Worm (Caenorhabditis elegans) whole organism, L4 larva: ENCODE results near the gene arp-6.

Experiments
- F10B5.3 ChIP-seq: sonication (generic microtip); optimal IDR thresholded peaks from 2 replicates; lab custom pipeline; 2016; ENCODE audit warnings: mild to moderate bottlenecking, missing genetic modification characterization, missing compliant biosample characterization
- T20F7.1 ChIP-seq: fragments of 200-800 bp; sonication (Bioruptor generic); optimal IDR thresholded peaks from 2 replicates; lab custom pipeline; 2018; ENCODE audit warnings: mild to moderate bottlenecking, missing genetic modification characterization, missing compliant biosample characterization
- T26A8.4 ChIP-seq: fragments of 200-800 bp; sonication (Bioruptor generic); IDR thresholded peaks from 2 replicates; pipeline ENCODE4 v1.3.6; 2022; ENCODE audit warnings: missing genetic modification characterization, missing compliant biosample characterization
- ZK337.2 ChIP-seq: fragments of 200-800 bp; sonication (Bioruptor generic); IDR thresholded peaks from 2 replicates; pipeline ENCODE4 v1.3.6; 2022; ENCODE audit warnings: missing genetic modification reagents, missing genetic modification characterization, missing compliant biosample characterization
- arid-1 ChIP-seq: fragments of 200-800 bp; sonication (Bioruptor generic); conservative IDR thresholded peaks from 2 replicates; pipeline ENCODE4 v1.3.6; 2022; ENCODE audit warnings: missing genetic modification reagents, missing genetic modification characterization, missing compliant biosample characterization
- ceh-20 ChIP-seq: fragments of 200-800 bp; sonication (Bioruptor generic); IDR thresholded peaks from 2 replicates; pipeline ENCODE4 v1.3.6; 2022; ENCODE audit warnings: missing genetic modification reagents, missing genetic modification characterization, missing compliant biosample characterization
- ceh-28 ChIP-seq: fragments of 150-350 bp; optimal IDR thresholded peaks from 2 replicates; lab custom pipeline; 2014; ENCODE audit warnings: missing biosample characterization, missing genetic modification reagents, missing genetic modification characterization
- ceh-44 ChIP-seq: fragments of 200-800 bp; sonication (Bioruptor generic); IDR thresholded peaks from 2 replicates; pipeline ENCODE4 v1.3.6; 2022; ENCODE audit warnings: missing genetic modification reagents, missing genetic modification characterization, missing compliant biosample characterization
- ceh-82 ChIP-seq: sonication (generic microtip); optimal IDR thresholded peaks from 2 replicates; lab custom pipeline; 2017; ENCODE audit warnings: missing biosample characterization, missing genetic modification characterization
- ctbp-1 ChIP-seq: fragments of 200-800 bp; sonication (Bioruptor generic); IDR thresholded peaks from 2 replicates; pipeline ENCODE4 v1.3.6; 2022; ENCODE audit warnings: missing genetic modification reagents, missing genetic modification characterization, missing compliant biosample characterization
- daf-12 ChIP-seq: fragments of 150-350 bp; optimal IDR thresholded peaks from 2 replicates; lab custom pipeline; 2014; ENCODE audit warnings: missing biosample characterization, missing genetic modification reagents, missing genetic modification characterization
- daf-16 ChIP-seq, 3 experiments: sonication (generic microtip); optimal IDR thresholded peaks; 2 replicates each; lab custom pipeline; 2016 to 2017; ENCODE audit warnings: missing genetic modification characterization in 3 of 3, missing genetic modification reagents in 3 of 3, mild to moderate bottlenecking in 2 of 3, missing compliant biosample characterization in 2 of 3, missing biosample characterization in 1 of 3, moderate library complexity in 1 of 3
- daf-19 ChIP-seq: fragments of 200-800 bp; sonication (Bioruptor generic); conservative IDR thresholded peaks from 2 replicates; pipeline ENCODE4 v1.3.6; 2022; ENCODE audit warnings: missing genetic modification characterization, missing compliant biosample characterization
- daf-8 ChIP-seq: fragments of 200-800 bp; sonication (Bioruptor generic); IDR thresholded peaks from 2 replicates; pipeline ENCODE4 v1.3.6; 2022; ENCODE audit warnings: missing genetic modification characterization, missing compliant biosample characterization
- dmd-6 ChIP-seq: fragments of 200-800 bp; sonication (Bioruptor generic); IDR thresholded peaks from 2 replicates; pipeline ENCODE4 v1.3.6; 2022; ENCODE audit warnings: missing genetic modification reagents, missing genetic modification characterization, missing compliant biosample characterization
- dpl-1 ChIP-seq: fragments of 150-350 bp; optimal IDR thresholded peaks from 2 replicates; lab custom pipeline; 2014; ENCODE audit warnings: missing biosample characterization, missing genetic modification reagents, missing genetic modification characterization
- dve-1 ChIP-seq: sonication (generic microtip); optimal IDR thresholded peaks from 2 replicates; lab custom pipeline; 2017; ENCODE audit warnings: antibody characterized with exemption, mild to moderate bottlenecking, missing genetic modification characterization, missing compliant biosample characterization; ENCODE audit not compliant: insufficient read depth
- gei-8 ChIP-seq: fragments of 200-800 bp; sonication (Bioruptor generic); optimal IDR thresholded peaks from 2 replicates; lab custom pipeline; 2018; ENCODE audit warnings: mild to moderate bottlenecking, missing genetic modification characterization, missing compliant biosample characterization
- hif-1 ChIP-seq, 2 experiments: sonication (generic microtip); optimal IDR thresholded peaks; 2 replicates each; lab custom pipeline; 2016 to 2017; ENCODE audit warnings: missing compliant biosample characterization in 2 of 2, missing genetic modification characterization in 2 of 2, missing genetic modification reagents in 2 of 2, missing genotype in 2 of 2, mild to moderate bottlenecking in 1 of 2
- hlh-11 ChIP-seq: fragments of 200-800 bp; sonication (Bioruptor generic); optimal IDR thresholded peaks from 2 replicates; lab custom pipeline; 2018; ENCODE audit warnings: mild to moderate bottlenecking, missing genetic modification characterization, missing compliant biosample characterization
- jun-1 ChIP-seq: fragments of 150-350 bp; optimal IDR thresholded peaks from 2 replicates; lab custom pipeline; 2014; ENCODE audit warnings: missing biosample characterization, missing genetic modification reagents, missing genetic modification characterization
- lim-7 ChIP-seq: fragments of 200-800 bp; sonication (Bioruptor generic); IDR thresholded peaks from 2 replicates; pipeline ENCODE4 v1.3.6; 2022; ENCODE audit warnings: missing genetic modification characterization, missing compliant biosample characterization
- lin-1 ChIP-seq: fragments of 200-800 bp; sonication (Bioruptor generic); IDR thresholded peaks from 2 replicates; pipeline ENCODE4 v1.3.6; 2022; ENCODE audit warnings: missing genetic modification reagents, missing genetic modification characterization, missing compliant biosample characterization
- madf-9 ChIP-seq: fragments of 200-800 bp; sonication (Bioruptor generic); conservative IDR thresholded peaks from 2 replicates; pipeline ENCODE4 v1.3.6; 2022; ENCODE audit warnings: missing genetic modification reagents, missing genetic modification characterization, missing compliant biosample characterization
- mdl-1 ChIP-seq, 2 experiments: fragments of 150-350 bp in 1 of 2; sonication (generic microtip) in 1 of 2; optimal IDR thresholded peaks; 2 replicates each; lab custom pipeline; 2014 to 2017; ENCODE audit warnings: missing biosample characterization in 2 of 2, missing genetic modification characterization in 2 of 2
- mep-1 ChIP-seq: fragments of 150-350 bp; sonication (generic microtip); optimal IDR thresholded peaks from 3 replicates; lab custom pipeline; 2014; ENCODE audit warnings: missing biosample characterization, missing genetic modification characterization
- mes-2 ChIP-seq: sonication (generic microtip); optimal IDR thresholded peaks from 2 replicates; lab custom pipeline; 2016; ENCODE audit warnings: missing genotype, mild to moderate bottlenecking, missing genetic modification characterization, missing compliant biosample characterization; ENCODE audit not compliant: poor library complexity, severe bottlenecking
- nhr-102 ChIP-seq: sonication (generic microtip); optimal IDR thresholded peaks from 2 replicates; lab custom pipeline; 2016; ENCODE audit warnings: mild to moderate bottlenecking, missing genetic modification characterization, moderate library complexity, missing compliant biosample characterization
- nhr-11 ChIP-seq: fragments of 150-350 bp; optimal IDR thresholded peaks from 2 replicates; lab custom pipeline; 2014; ENCODE audit warnings: missing biosample characterization, missing genetic modification characterization
- nhr-237 ChIP-seq: sonication (generic microtip); optimal IDR thresholded peaks from 2 replicates; lab custom pipeline; 2017; ENCODE audit warnings: missing biosample characterization, missing genetic modification characterization
- nhr-25 ChIP-seq: sonication (generic microtip); optimal IDR thresholded peaks from 2 replicates; lab custom pipeline; 2017; ENCODE audit warnings: missing genetic modification characterization, mild to moderate bottlenecking, missing compliant biosample characterization, antibody characterized with exemption, moderate library complexity, borderline replicate concordance; ENCODE audit not compliant: insufficient read depth
- nhr-28 ChIP-seq: fragments of 150-350 bp; optimal IDR thresholded peaks from 2 replicates; lab custom pipeline; 2014; ENCODE audit warnings: missing biosample characterization, missing genetic modification characterization
- nhr-48 ChIP-seq: sonication (generic microtip); optimal IDR thresholded peaks from 2 replicates; lab custom pipeline; 2016; ENCODE audit warnings: mild to moderate bottlenecking, missing genetic modification characterization, missing compliant biosample characterization
- nhr-77 ChIP-seq: fragments of 150-350 bp; optimal IDR thresholded peaks from 2 replicates; lab custom pipeline; 2014; ENCODE audit warnings: missing biosample characterization, missing genetic modification characterization
- php-3 ChIP-seq: fragments of 200-800 bp; sonication (Bioruptor generic); IDR thresholded peaks from 2 replicates; pipeline ENCODE4 v1.3.6; 2022; ENCODE audit warnings: missing genetic modification reagents, missing genetic modification characterization, missing compliant biosample characterization
- pqm-1 ChIP-seq: sonication (generic microtip); optimal IDR thresholded peaks from 2 replicates; lab custom pipeline; 2017; ENCODE audit warnings: missing biosample characterization, missing genetic modification characterization
- rbr-2 ChIP-seq: sonication (generic microtip); optimal IDR thresholded peaks from 2 replicates; lab custom pipeline; 2016; ENCODE audit warnings: missing genotype, missing genetic modification characterization, missing compliant biosample characterization
- sdz-12 ChIP-seq: fragments of 200-800 bp; sonication (Bioruptor generic); optimal IDR thresholded peaks from 2 replicates; lab custom pipeline; 2018; ENCODE audit warnings: mild to moderate bottlenecking, missing genetic modification characterization, missing compliant biosample characterization
- tra-1 ChIP-seq: fragments of 200-800 bp; sonication (Bioruptor generic); IDR thresholded peaks from 2 replicates; pipeline ENCODE4 v1.3.6; 2022; ENCODE audit warnings: missing genetic modification reagents, missing genetic modification characterization, missing compliant biosample characterization
- zag-1 ChIP-seq: fragments of 150-350 bp; optimal IDR thresholded peaks from 2 replicates; lab custom pipeline; 2014; ENCODE audit warnings: missing biosample characterization, missing genetic modification characterization
- zip-2 ChIP-seq: fragments of 150-350 bp; optimal IDR thresholded peaks from 2 replicates; lab custom pipeline; 2014; ENCODE audit warnings: missing biosample characterization, missing genetic modification characterization

The arp-6 gene

ce11 chrII:8034008-8034407 lies 3.1 kb downstream of the arp-6 start (continued):
- no peak for TF ChIP-seq lim-7 (GFP tag; lab: Robert Waterston, UW)
- TF ChIP-seq mes-2 (tag; lab: Kevin White, UChicago) = peak; percentile 10
- TF ChIP-seq ceh-20 (GFP tag; lab: Robert Waterston, UW) = peak; percentile 68; the same call in 1 of the 2 replicates

DNA sequence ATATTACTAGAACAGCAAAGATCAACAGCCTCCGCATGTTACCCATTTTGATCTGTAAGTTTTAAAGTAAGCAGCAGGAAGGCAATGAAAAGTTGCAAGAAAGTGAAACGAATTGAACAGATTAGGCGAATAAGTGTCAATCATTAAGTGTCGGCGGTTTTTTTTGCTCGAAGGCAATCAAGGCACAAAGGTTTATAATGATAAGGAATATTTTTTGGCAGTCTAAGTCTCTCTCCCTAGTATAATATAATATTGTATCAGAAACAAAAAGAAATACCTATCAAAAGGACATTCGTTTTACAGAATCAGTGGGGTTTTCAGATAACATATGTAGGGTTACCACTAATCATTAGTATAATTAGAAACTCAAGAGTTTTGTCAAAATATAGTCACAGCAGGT lies 4.5 kb downstream of the arp-6 start, which contains the start of gene nrf-6:
nrf-6 (minus strand) TSS at position 52 of the 400 bp plus-strand sequence.
- TF ChIP-seq gei-8 (GFP tag; lab: Kevin White, UChicago) (no peak), ceh-28 (tag; lab: Kevin White, UChicago) (no peak), hlh-11 (tag; lab: Kevin White, UChicago) (peak; percentile 61), nhr-25 (tag; lab: Kevin White, UChicago) (no peak), ctbp-1 (GFP tag; lab: Robert Waterston, UW) (no peak), T26A8.4 (GFP tag; lab: Robert Waterston, UW) (no peak), sdz-12 (GFP tag; lab: Kevin White, UChicago) (no peak), ceh-82 (tag; lab: Kevin White, UChicago) (no peak), dmd-6 (peak; percentile 90), nhr-102 (no peak), madf-9 (GFP tag; lab: Robert Waterston, UW) (no peak), nhr-77 (tag; lab: Kevin White, UChicago) (no peak), dve-1 (tag; lab: Kevin White, UChicago) (peak; percentile 74), nhr-28 (peak; percentile 66), pqm-1 (tag; lab: Kevin White, UChicago) (peak; percentile 43), mep-1 (tag; lab: Kevin White, UChicago) (no peak), arid-1 (no peak), ceh-44 (GFP tag; lab: Robert Waterston, UW) (no peak), daf-16 (GFP tag; optimal IDR thresholded peaks at IDR 0.05; lab: Kevin White, UChicago) (peak in 1 of 2 experiments; percentile 11), daf-16 (tag; optimal IDR thresholded peaks at IDR 0.05; lab: Kevin White, UChicago) (peak; percentile 49), daf-12 (no peak), daf-8 (no peak), tra-1 (GFP tag; lab: Robert Waterston, UW) (peak; percentile 66; the same call in 1 of the 2 replicates), T20F7.1 (GFP tag; lab: Kevin White, UChicago) (peak; percentile 10), php-3 (GFP tag; lab: Robert Waterston, UW) (peak; percentile 46; the same call in 1 of the 2 replicates), hif-1 (tag; optimal IDR thresholded peaks at IDR 0.05; lab: Kevin White, UChicago) (no peak), lin-1 (0 out of 2 replicates have a peak, but pooled peaks have one; percentile 10), nhr-237 (tag; lab: Kevin White, UChicago) (no peak), nhr-48 (tag; lab: Kevin White, UChicago) (peak; percentile 41)

- TF ChIP-seq zip-2 (no peak), daf-19 (no peak), ZK337.2 (GFP tag; lab: Robert Waterston, UW) (no peak), F10B5.3 (tag; lab: Kevin White, UChicago) (no peak), nhr-11 (tag; lab: Kevin White, UChicago) (no peak), mep-1 (tag; lab: Kevin White, UChicago) (no peak), dpl-1 (GFP tag; lab: Kevin White, UChicago) (no peak), pqm-1 (tag; lab: Kevin White, UChicago) (no peak), rbr-2 (tag; lab: Kevin White, UChicago) (no peak), mdl-1 (tag; optimal IDR thresholded peaks at IDR 0.05; lab: Kevin White, UChicago) (no peak), zag-1 (tag; lab: Kevin White, UChicago) (no peak), jun-1 (no peak)
Observed at ce11 chrII:8028730-8029129, 8.4 kb downstream of the arp-6 start.
